5 fruit fly cellular contexts compared by ENCODE assay signal in the genomic region with DNA sequence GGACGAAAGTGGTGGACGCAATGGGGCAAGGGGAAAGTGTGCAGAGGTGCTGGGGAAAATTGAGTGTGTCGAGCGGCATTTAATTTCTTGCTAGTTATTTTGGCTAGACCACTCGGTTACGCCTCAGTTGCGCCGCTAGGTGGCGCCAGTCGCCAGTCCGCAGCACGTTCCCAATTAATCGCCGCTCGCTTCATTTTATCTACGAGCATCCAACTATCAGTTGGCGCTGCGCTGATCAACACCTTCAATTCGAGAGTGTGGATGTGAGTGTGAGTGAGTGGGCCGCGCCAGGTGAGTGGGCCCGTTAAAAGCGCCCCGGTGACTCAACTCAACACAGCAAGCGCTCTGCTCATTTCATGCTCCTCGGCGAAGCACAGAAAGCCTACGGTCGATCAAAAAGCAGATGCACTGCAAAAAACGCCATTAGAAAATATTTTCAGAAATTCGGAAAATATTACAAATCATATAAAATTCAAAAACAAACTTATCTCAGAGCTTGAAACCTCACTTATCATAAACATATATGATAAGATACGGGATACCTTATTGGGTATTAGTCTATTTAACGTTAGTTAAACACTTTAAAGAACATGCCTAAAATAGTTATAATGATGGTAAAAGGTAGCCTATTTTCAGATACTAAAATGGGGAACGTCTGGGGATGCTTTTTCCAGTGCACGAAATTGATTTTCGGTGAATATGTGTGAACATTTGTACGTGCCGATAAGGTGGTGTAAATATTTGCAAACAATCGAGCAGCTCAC.
TF ChIP-seq lines count a peak whose summit lies in the region.

No protein-coding gene starts in this region.

TF ChIP-seq in whole organism, adult, 20 proteins besides CTCF, POLR2A, EP300 and RAD21 (continued from another document):
- TF ChIP-seq Hr96 (GFP tag; optimal IDR thresholded peaks at IDR 0.05; lab: Kevin White, UChicago) (peak; percentile 83), cic (GFP tag; optimal IDR thresholded peaks at IDR 0.05; lab: Kevin White, UChicago) (peak; percentile 37), tj (GFP tag; optimal IDR thresholded peaks at IDR 0.05; lab: Kevin White, UChicago) (peak; percentile 64), CG14711 (tag; optimal IDR thresholded peaks at IDR 0.05; lab: Kevin White, UChicago) (peak; percentile 82)

TF ChIP-seq in whole organism, embryonic, 481 proteins besides CTCF, POLR2A, EP300 and RAD21 (continued from another document and continues in another):
- TF ChIP-seq caup (GFP tag; optimal IDR thresholded peaks at IDR 0.05; lab: Kevin White, UChicago; ENCODE audit: severe bottlenecking): peak; percentile 88
- TF ChIP-seq Doc2 (GFP tag; IDR thresholded peaks at IDR 0.05; lab: Robert Waterston, UW): no peak
- peak; percentile 64 for TF ChIP-seq Dad (GFP tag; optimal IDR thresholded peaks at IDR 0.05; lab: Kevin White, UChicago)
- peak; percentile 82 for TF ChIP-seq Bteb2 (GFP tag; optimal IDR thresholded peaks at IDR 0.05; lab: Kevin White, UChicago)
- TF ChIP-seq Rx (GFP tag; IDR thresholded peaks at IDR 0.05; lab: Robert Waterston, UW): peak; percentile 47; the same call in 1 of the 2 replicates
- no peak for TF ChIP-seq CG16813 (GFP tag; IDR thresholded peaks at IDR 0.05; lab: Robert Waterston, UW; ENCODE audit: partially characterized antibody)
- TF ChIP-seq Dip3 (GFP tag; optimal IDR thresholded peaks at IDR 0.05; lab: Kevin White, UChicago): peak; percentile 88
- TF ChIP-seq Atf3 (GFP tag; optimal IDR thresholded peaks at IDR 0.05; lab: Kevin White, UChicago): peak; percentile 57
- no peak for TF ChIP-seq bowl (GFP tag; IDR thresholded peaks at IDR 0.05; lab: Robert Waterston, UW)
- TF ChIP-seq vnd (GFP tag; IDR thresholded peaks at IDR 0.05; lab: Robert Waterston, UW; ENCODE audit: partially characterized antibody): no peak
- TF ChIP-seq hkb (optimal IDR thresholded peaks at IDR 0.05; lab: Kevin White, UChicago): no peak
- TF ChIP-seq hkb (GFP tag; IDR thresholded peaks at IDR 0.05; lab: Robert Waterston, UW): peak; percentile 85
- peak; percentile 62 for TF ChIP-seq Hmx (GFP tag; optimal IDR thresholded peaks at IDR 0.05; lab: Kevin White, UChicago)
- TF ChIP-seq jigr1 (GFP tag; IDR thresholded peaks at IDR 0.05; lab: Robert Waterston, UW): no peak
- TF ChIP-seq seq (GFP tag; IDR thresholded peaks at IDR 0.05; lab: Robert Waterston, UW): peak; percentile 73
- TF ChIP-seq sisA (GFP tag; IDR thresholded peaks at IDR 0.05; lab: Robert Waterston, UW): peak; percentile 73
- TF ChIP-seq kah (GFP tag; optimal IDR thresholded peaks at IDR 0.05; lab: Kevin White, UChicago): peak; percentile 59
- no peak for TF ChIP-seq prd (optimal IDR thresholded peaks at IDR 0.05; lab: Kevin White, UChicago)
- TF ChIP-seq prd (GFP tag; IDR thresholded peaks at IDR 0.05; lab: Robert Waterston, UW): peak; percentile 78
- TF ChIP-seq GATAe (GFP tag; conservative IDR thresholded peaks at IDR 0.05; lab: Robert Waterston, UW): 0 out of 2 replicates have a peak, but pooled peaks have one; percentile 12
- TF ChIP-seq Fer2 (tag; optimal IDR thresholded peaks at IDR 0.05; lab: Kevin White, UChicago): peak; percentile 58
- TF ChIP-seq CG10431 (GFP tag; optimal IDR thresholded peaks at IDR 0.05; lab: Kevin White, UChicago): no peak
- no peak for TF ChIP-seq trh (GFP tag; optimal IDR thresholded peaks at IDR 0.05; lab: Kevin White, UChicago)
- peak; percentile 68 for TF ChIP-seq CG10366 (GFP tag; IDR thresholded peaks at IDR 0.05; lab: Robert Waterston, UW)
- no peak for TF ChIP-seq Tbp (GFP tag; optimal IDR thresholded peaks at IDR 0.05; lab: Kevin White, UChicago)
- peak; percentile 82 for TF ChIP-seq Drgx (GFP tag; IDR thresholded peaks at IDR 0.05; lab: Robert Waterston, UW)
- peak; percentile 36 for TF ChIP-seq Side (GFP tag; optimal IDR thresholded peaks at IDR 0.05; lab: Kevin White, UChicago)
- TF ChIP-seq CG11695 (GFP tag; IDR thresholded peaks at IDR 0.05; lab: Robert Waterston, UW): peak; percentile 84
- peak; percentile 68 for TF ChIP-seq bab2 (GFP tag; optimal IDR thresholded peaks at IDR 0.05; lab: Kevin White, UChicago)

TF ChIP-seq in whole organism, prepupa, 60 proteins besides CTCF, POLR2A, EP300 and RAD21 (continued from another document and continues in another):
- peak; percentile 73 for TF ChIP-seq fkh (GFP tag; optimal IDR thresholded peaks at IDR 0.05; lab: Kevin White, UChicago)
- peak; percentile 80 for TF ChIP-seq Lpt (GFP tag; optimal IDR thresholded peaks at IDR 0.05; lab: Kevin White, UChicago)
- TF ChIP-seq vri (GFP tag; optimal IDR thresholded peaks at IDR 0.05; lab: Kevin White, UChicago): peak; percentile 76
- peak; percentile 87 for TF ChIP-seq pdm3 (GFP tag; optimal IDR thresholded peaks at IDR 0.05; lab: Kevin White, UChicago)
- TF ChIP-seq Met (GFP tag; optimal IDR thresholded peaks at IDR 0.05; lab: Kevin White, UChicago): peak; percentile 93
- TF ChIP-seq CG10631 (GFP tag; optimal IDR thresholded peaks at IDR 0.05; lab: Kevin White, UChicago): peak; percentile 78
- peak; percentile 95 for TF ChIP-seq Hr4 (GFP tag; optimal IDR thresholded peaks at IDR 0.05; lab: Kevin White, UChicago)
- peak; percentile 85 for TF ChIP-seq net (GFP tag; optimal IDR thresholded peaks at IDR 0.05; lab: Kevin White, UChicago)
- peak; percentile 71 for TF ChIP-seq CG16779 (tag; optimal IDR thresholded peaks at IDR 0.05; lab: Kevin White, UChicago)
- peak; percentile 78 for TF ChIP-seq CG6854 (GFP tag; optimal IDR thresholded peaks at IDR 0.05; lab: Kevin White, UChicago)
- peak; percentile 97 for TF ChIP-seq svp (GFP tag; lab: Kevin White, UChicago)
- TF ChIP-seq CG31627 (GFP tag; optimal IDR thresholded peaks at IDR 0.05; lab: Kevin White, UChicago): peak; percentile 95
- TF ChIP-seq CG6163 (GFP tag; IDR thresholded peaks at IDR 0.05; lab: Robert Waterston, UW): no peak
- peak; percentile 83 for TF ChIP-seq CG6276 (GFP tag; optimal IDR thresholded peaks at IDR 0.05; lab: Kevin White, UChicago)
- peak; percentile 59 for TF ChIP-seq CG7368 (GFP tag; optimal IDR thresholded peaks at IDR 0.05; lab: Kevin White, UChicago)
- TF ChIP-seq topi (GFP tag; optimal IDR thresholded peaks at IDR 0.05; lab: Kevin White, UChicago): peak; percentile 95
- TF ChIP-seq Eip75B (GFP tag; optimal IDR thresholded peaks at IDR 0.05; lab: Kevin White, UChicago): peak; percentile 83
- TF ChIP-seq Eip78C (GFP tag; lab: Kevin White, UChicago): peak; percentile 95
- no peak for TF ChIP-seq CG9139 (GFP tag; optimal IDR thresholded peaks at IDR 0.05; lab: Kevin White, UChicago)
- no peak for TF ChIP-seq CG1621 (tag; optimal IDR thresholded peaks at IDR 0.05; lab: Kevin White, UChicago)
- peak; percentile 93 for TF ChIP-seq CG32006 (GFP tag; optimal IDR thresholded peaks at IDR 0.05; lab: Kevin White, UChicago)
- peak; percentile 83 for TF ChIP-seq CG11902 (GFP tag; optimal IDR thresholded peaks at IDR 0.05; lab: Kevin White, UChicago)
- TF ChIP-seq esn (GFP tag; optimal IDR thresholded peaks at IDR 0.05; lab: Kevin White, UChicago): peak; percentile 94
- TF ChIP-seq fd85E (GFP tag; optimal IDR thresholded peaks at IDR 0.05; lab: Kevin White, UChicago): peak; percentile 8
- peak; percentile 54 for TF ChIP-seq CG10669 (GFP tag; optimal IDR thresholded peaks at IDR 0.05; lab: Kevin White, UChicago)
- peak; percentile 79 for TF ChIP-seq Sox15 (GFP tag; optimal IDR thresholded peaks at IDR 0.05; lab: Kevin White, UChicago)
- TF ChIP-seq Sox14 (GFP tag; optimal IDR thresholded peaks at IDR 0.05; lab: Kevin White, UChicago): peak; percentile 89
- no peak for TF ChIP-seq fd59A (GFP tag; optimal IDR thresholded peaks at IDR 0.05; lab: Kevin White, UChicago)
- peak; percentile 26 for TF ChIP-seq dsx (GFP tag; optimal IDR thresholded peaks at IDR 0.05; lab: Kevin White, UChicago; ENCODE audit: poor library complexity, severe bottlenecking)
- TF ChIP-seq CG6792 (GFP tag; optimal IDR thresholded peaks at IDR 0.05; lab: Kevin White, UChicago): peak; percentile 83
- TF ChIP-seq OdsH (GFP tag; optimal IDR thresholded peaks at IDR 0.05; lab: Kevin White, UChicago): peak; percentile 87

TF ChIP-seq in whole organism, pupa, 21 proteins besides CTCF, POLR2A, EP300 and RAD21 (continued from another document):
- TF ChIP-seq CG13204 (GFP tag; optimal IDR thresholded peaks at IDR 0.05; lab: Kevin White, UChicago) (no peak), CG14655 (GFP tag; optimal IDR thresholded peaks at IDR 0.05; lab: Kevin White, UChicago) (peak; percentile 74)

TF ChIP-seq in whole organism, wandering third instar larva, 38 proteins besides CTCF, POLR2A, EP300 and RAD21 (continued from another document):
- TF ChIP-seq fru (GFP tag; optimal IDR thresholded peaks at IDR 0.05; lab: Kevin White, UChicago) (peak; percentile 90), lola (GFP tag; optimal IDR thresholded peaks at IDR 0.05; lab: Kevin White, UChicago) (no peak), Hr78 (GFP tag; optimal IDR thresholded peaks at IDR 0.05; lab: Kevin White, UChicago) (no peak), Mio (GFP tag; optimal IDR thresholded peaks at IDR 0.05; lab: Kevin White, UChicago) (peak; percentile 64), CG9705 (GFP tag; optimal IDR thresholded peaks at IDR 0.05; lab: Kevin White, UChicago) (peak; percentile 73), br (GFP tag; optimal IDR thresholded peaks at IDR 0.05; lab: Kevin White, UChicago) (peak; percentile 90), Hr83 (GFP tag; optimal IDR thresholded peaks at IDR 0.05; lab: Kevin White, UChicago; ENCODE audit: poor library complexity, severe bottlenecking) (no peak), GATAd (GFP tag; optimal IDR thresholded peaks at IDR 0.05; lab: Kevin White, UChicago) (no peak), pan (optimal IDR thresholded peaks at IDR 0.05; lab: Kevin White, UChicago) (no peak), Abd-B (GFP tag; optimal IDR thresholded peaks at IDR 0.05; lab: Kevin White, UChicago) (no peak), rgr (GFP tag; optimal IDR thresholded peaks at IDR 0.05; lab: Kevin White, UChicago) (peak; percentile 89), CrebA (GFP tag; optimal IDR thresholded peaks at IDR 0.05; lab: Kevin White, UChicago; ENCODE audit: borderline replicate concordance) (no peak), Rel (GFP tag; optimal IDR thresholded peaks at IDR 0.05; lab: Kevin White, UChicago) (no peak), Rel (tag; optimal IDR thresholded peaks at IDR 0.05; lab: Kevin White, UChicago) (peak; percentile 58), woc (GFP tag; optimal IDR thresholded peaks at IDR 0.05; lab: Kevin White, UChicago) (peak; percentile 70), Hnf4 (GFP tag; optimal IDR thresholded peaks at IDR 0.05; lab: Kevin White, UChicago) (peak; percentile 77), Vsx2 (GFP tag; optimal IDR thresholded peaks at IDR 0.05; lab: Kevin White, UChicago; ENCODE audit: partially characterized antibody) (no peak), dmrt93B (GFP tag; optimal IDR thresholded peaks at IDR 0.05; lab: Kevin White, UChicago) (peak; percentile 86), tai (GFP tag; optimal IDR thresholded peaks at IDR 0.05; lab: Kevin White, UChicago) (peak; percentile 74), jim (GFP tag; optimal IDR thresholded peaks at IDR 0.05; lab: Kevin White, UChicago) (no peak)
